Worm (Caenorhabditis elegans) whole organism, L4 larva: ENCODE measurements around the gene aman-2.

ENCODE experiments used
- D1046.2 ChIP-seq: fragments of 200-800 bp; sonication (Bioruptor generic); IDR thresholded peaks from 2 replicates; pipeline ENCODE4 v1.3.6; 2022; ENCODE audit warnings: missing genetic modification characterization, missing compliant biosample characterization
- F37D6.2 ChIP-seq: sonication (generic microtip); optimal IDR thresholded peaks from 2 replicates; lab custom pipeline; 2016; ENCODE audit warnings: mild to moderate bottlenecking, missing genetic modification characterization, missing compliant biosample characterization
- F49E8.2 ChIP-seq: sonication (generic microtip); optimal IDR thresholded peaks from 2 replicates; lab custom pipeline; 2016; ENCODE audit warnings: missing compliant biosample characterization, mild to moderate bottlenecking, missing genetic modification characterization, borderline replicate concordance
- R02D3.7 ChIP-seq: fragments of 150-350 bp; sonication (generic microtip); optimal IDR thresholded peaks from 3 replicates; lab custom pipeline; 2014; ENCODE audit warnings: missing biosample characterization, missing genetic modification characterization
- T26A8.4 ChIP-seq: fragments of 200-800 bp; sonication (Bioruptor generic); IDR thresholded peaks from 2 replicates; pipeline ENCODE4 v1.3.6; 2022; ENCODE audit warnings: missing genetic modification characterization, missing compliant biosample characterization
- Y5F2A.4 ChIP-seq: fragments of 200-800 bp; sonication (Bioruptor generic); optimal IDR thresholded peaks from 2 replicates; lab custom pipeline; 2018; ENCODE audit warnings: mild to moderate bottlenecking, missing genetic modification characterization, missing compliant biosample characterization
- ZK546.5 ChIP-seq, 2 experiments: sonication (generic microtip); optimal IDR thresholded peaks; 2 replicates each; lab custom pipeline; 2017; ENCODE audit warnings: missing biosample characterization in 2 of 2, missing genetic modification characterization in 2 of 2
- ama-1 ChIP-seq: fragments of 150-350 bp; optimal IDR thresholded peaks from 2 replicates; lab custom pipeline; 2014; ENCODE audit warnings: inconsistent platforms, mixed read lengths
- arid-1 ChIP-seq: fragments of 200-800 bp; sonication (Bioruptor generic); conservative IDR thresholded peaks from 2 replicates; pipeline ENCODE4 v1.3.6; 2022; ENCODE audit warnings: missing genetic modification reagents, missing genetic modification characterization, missing compliant biosample characterization
- ceh-28 ChIP-seq: fragments of 150-350 bp; optimal IDR thresholded peaks from 2 replicates; lab custom pipeline; 2014; ENCODE audit warnings: missing biosample characterization, missing genetic modification reagents, missing genetic modification characterization
- ceh-82 ChIP-seq: sonication (generic microtip); optimal IDR thresholded peaks from 2 replicates; lab custom pipeline; 2017; ENCODE audit warnings: missing biosample characterization, missing genetic modification characterization
- daf-16 ChIP-seq, 3 experiments: sonication (generic microtip); optimal IDR thresholded peaks; 2 replicates each; lab custom pipeline; 2016 to 2017; ENCODE audit warnings: missing genetic modification characterization in 3 of 3, missing genetic modification reagents in 3 of 3, mild to moderate bottlenecking in 2 of 3, missing compliant biosample characterization in 2 of 3, missing biosample characterization in 1 of 3, moderate library complexity in 1 of 3
- daf-19 ChIP-seq: fragments of 200-800 bp; sonication (Bioruptor generic); conservative IDR thresholded peaks from 2 replicates; pipeline ENCODE4 v1.3.6; 2022; ENCODE audit warnings: missing genetic modification characterization, missing compliant biosample characterization
- daf-8 ChIP-seq: fragments of 200-800 bp; sonication (Bioruptor generic); IDR thresholded peaks from 2 replicates; pipeline ENCODE4 v1.3.6; 2022; ENCODE audit warnings: missing genetic modification characterization, missing compliant biosample characterization
- dmd-8 ChIP-seq: fragments of 200-800 bp; sonication (Bioruptor generic); IDR thresholded peaks from 2 replicates; pipeline ENCODE4 v1.3.6; 2022; ENCODE audit warnings: missing genetic modification characterization, missing compliant biosample characterization
- dve-1 ChIP-seq: sonication (generic microtip); optimal IDR thresholded peaks from 2 replicates; lab custom pipeline; 2017; ENCODE audit warnings: antibody characterized with exemption, mild to moderate bottlenecking, missing genetic modification characterization, missing compliant biosample characterization; ENCODE audit not compliant: insufficient read depth
- egl-43 ChIP-seq: fragments of 200-800 bp; sonication (Bioruptor generic); IDR thresholded peaks from 2 replicates; pipeline ENCODE4 v1.3.6; 2022; ENCODE audit warnings: missing genetic modification reagents, missing genetic modification characterization, missing compliant biosample characterization
- fkh-10 ChIP-seq: fragments of 150-350 bp; optimal IDR thresholded peaks from 2 replicates; lab custom pipeline; 2014; ENCODE audit warnings: missing biosample characterization, missing genetic modification reagents, missing genetic modification characterization
- hlh-11 ChIP-seq: fragments of 200-800 bp; sonication (Bioruptor generic); optimal IDR thresholded peaks from 2 replicates; lab custom pipeline; 2018; ENCODE audit warnings: mild to moderate bottlenecking, missing genetic modification characterization, missing compliant biosample characterization
- hlh-30 ChIP-seq: sonication (generic microtip); optimal IDR thresholded peaks from 2 replicates; lab custom pipeline; 2017; ENCODE audit warnings: antibody characterized with exemption, mild to moderate bottlenecking, missing genetic modification characterization, missing compliant biosample characterization; ENCODE audit not compliant: insufficient read depth
- hmg-1.1 ChIP-seq: fragments of 200-800 bp; sonication (Bioruptor generic); IDR thresholded peaks from 2 replicates; pipeline ENCODE4 v1.3.6; 2022; ENCODE audit warnings: missing genetic modification reagents, missing genetic modification characterization, missing compliant biosample characterization
- jun-1 ChIP-seq: fragments of 150-350 bp; optimal IDR thresholded peaks from 2 replicates; lab custom pipeline; 2014; ENCODE audit warnings: missing biosample characterization, missing genetic modification reagents, missing genetic modification characterization
- lim-7 ChIP-seq: fragments of 200-800 bp; sonication (Bioruptor generic); IDR thresholded peaks from 2 replicates; pipeline ENCODE4 v1.3.6; 2022; ENCODE audit warnings: missing genetic modification characterization, missing compliant biosample characterization
- lin-13 ChIP-seq: fragments of 150-350 bp; optimal IDR thresholded peaks from 2 replicates; lab custom pipeline; 2014; ENCODE audit warnings: missing biosample characterization, missing genetic modification reagents, missing genetic modification characterization
- lin-39 ChIP-seq: fragments of 150-350 bp; optimal IDR thresholded peaks from 2 replicates; lab custom pipeline; 2014; ENCODE audit warnings: missing biosample characterization, missing genetic modification reagents, missing genetic modification characterization
- lir-3 ChIP-seq: sonication (generic microtip); optimal IDR thresholded peaks from 2 replicates; lab custom pipeline; 2016; ENCODE audit warnings: mild to moderate bottlenecking, missing genetic modification characterization, missing compliant biosample characterization
- lsy-2 ChIP-seq, 2 experiments: fragments of 150-350 bp in 1 of 2; sonication (generic microtip) in 1 of 2; optimal IDR thresholded peaks; 2 replicates each; lab custom pipeline; 2014 to 2017; ENCODE audit warnings: missing biosample characterization in 2 of 2, missing genetic modification characterization in 2 of 2
- mdl-1 ChIP-seq, 2 experiments: fragments of 150-350 bp in 1 of 2; sonication (generic microtip) in 1 of 2; optimal IDR thresholded peaks; 2 replicates each; lab custom pipeline; 2014 to 2017; ENCODE audit warnings: missing biosample characterization in 2 of 2, missing genetic modification characterization in 2 of 2
- mdt-29 ChIP-seq: fragments of 200-800 bp; sonication (Bioruptor generic); IDR thresholded peaks from 2 replicates; pipeline ENCODE4 v1.3.6; 2022; ENCODE audit warnings: missing genetic modification reagents, missing genetic modification characterization, missing compliant biosample characterization
- mep-1 ChIP-seq: fragments of 150-350 bp; sonication (generic microtip); optimal IDR thresholded peaks from 3 replicates; lab custom pipeline; 2014; ENCODE audit warnings: missing biosample characterization, missing genetic modification characterization
- mes-2 ChIP-seq: sonication (generic microtip); optimal IDR thresholded peaks from 2 replicates; lab custom pipeline; 2016; ENCODE audit warnings: missing genotype, mild to moderate bottlenecking, missing genetic modification characterization, missing compliant biosample characterization; ENCODE audit not compliant: poor library complexity, severe bottlenecking
- mxl-3 ChIP-seq: fragments of 200-800 bp; sonication (Bioruptor generic); optimal IDR thresholded peaks from 2 replicates; lab custom pipeline; 2018; ENCODE audit warnings: mild to moderate bottlenecking, missing genetic modification characterization, missing compliant biosample characterization
- nhr-102 ChIP-seq: sonication (generic microtip); optimal IDR thresholded peaks from 2 replicates; lab custom pipeline; 2016; ENCODE audit warnings: mild to moderate bottlenecking, missing genetic modification characterization, moderate library complexity, missing compliant biosample characterization
- nhr-11 ChIP-seq: fragments of 150-350 bp; optimal IDR thresholded peaks from 2 replicates; lab custom pipeline; 2014; ENCODE audit warnings: missing biosample characterization, missing genetic modification characterization
- nhr-28 ChIP-seq: fragments of 150-350 bp; optimal IDR thresholded peaks from 2 replicates; lab custom pipeline; 2014; ENCODE audit warnings: missing biosample characterization, missing genetic modification characterization
- nhr-48 ChIP-seq: sonication (generic microtip); optimal IDR thresholded peaks from 2 replicates; lab custom pipeline; 2016; ENCODE audit warnings: mild to moderate bottlenecking, missing genetic modification characterization, missing compliant biosample characterization
- nhr-77 ChIP-seq: fragments of 150-350 bp; optimal IDR thresholded peaks from 2 replicates; lab custom pipeline; 2014; ENCODE audit warnings: missing biosample characterization, missing genetic modification characterization
- pha-4 ChIP-seq, 2 experiments: fragments of 150-350 bp in 1 of 2; fragments of 200-800 bp in 1 of 2; sonication (Bioruptor generic) in 1 of 2; IDR thresholded peaks in 1 of 2; optimal IDR thresholded peaks in 1 of 2; 2 replicates each; pipeline versions ENCODE4 v1.3.6 to Lab custom; 2014 to 2022; ENCODE audit warnings: missing genetic modification characterization in 2 of 2, missing genetic modification reagents in 2 of 2, missing biosample characterization in 1 of 2, missing compliant biosample characterization in 1 of 2
- rbr-2 ChIP-seq: sonication (generic microtip); optimal IDR thresholded peaks from 2 replicates; lab custom pipeline; 2016; ENCODE audit warnings: missing genotype, missing genetic modification characterization, missing compliant biosample characterization
- saeg-2 ChIP-seq: fragments of 200-800 bp; sonication (Bioruptor generic); IDR thresholded peaks from 2 replicates; pipeline ENCODE4 v1.3.6; 2022; ENCODE audit warnings: missing genetic modification reagents, missing genetic modification characterization, missing compliant biosample characterization
- spr-1 ChIP-seq: sonication (generic microtip); optimal IDR thresholded peaks from 2 replicates; lab custom pipeline; 2016; ENCODE audit warnings: mild to moderate bottlenecking, missing genetic modification characterization, missing compliant biosample characterization
- unc-39 ChIP-seq: sonication (generic microtip); optimal IDR thresholded peaks from 2 replicates; lab custom pipeline; 2017; ENCODE audit warnings: missing biosample characterization, missing genetic modification characterization
- unc-62 ChIP-seq, 3 experiments: fragments of 150-350 bp in 1 of 3; sonication (generic microtip); optimal IDR thresholded peaks in 2 of 3; peaks in 1 of 3; 1 replicate in 1 of 3; 2 replicates in 2 of 3; lab custom pipeline; 2014 to 2017; ENCODE audit warnings: missing biosample characterization in 3 of 3, missing genetic modification characterization in 3 of 3, missing genetic modification reagents in 3 of 3, missing genotype in 1 of 3
- zfp-3 ChIP-seq: fragments of 200-800 bp; sonication (Bioruptor generic); conservative IDR thresholded peaks from 2 replicates; pipeline ENCODE4 v1.3.6; 2022; ENCODE audit warnings: missing genetic modification reagents, missing genetic modification characterization, missing compliant biosample characterization

The aman-2 gene

DNA sequence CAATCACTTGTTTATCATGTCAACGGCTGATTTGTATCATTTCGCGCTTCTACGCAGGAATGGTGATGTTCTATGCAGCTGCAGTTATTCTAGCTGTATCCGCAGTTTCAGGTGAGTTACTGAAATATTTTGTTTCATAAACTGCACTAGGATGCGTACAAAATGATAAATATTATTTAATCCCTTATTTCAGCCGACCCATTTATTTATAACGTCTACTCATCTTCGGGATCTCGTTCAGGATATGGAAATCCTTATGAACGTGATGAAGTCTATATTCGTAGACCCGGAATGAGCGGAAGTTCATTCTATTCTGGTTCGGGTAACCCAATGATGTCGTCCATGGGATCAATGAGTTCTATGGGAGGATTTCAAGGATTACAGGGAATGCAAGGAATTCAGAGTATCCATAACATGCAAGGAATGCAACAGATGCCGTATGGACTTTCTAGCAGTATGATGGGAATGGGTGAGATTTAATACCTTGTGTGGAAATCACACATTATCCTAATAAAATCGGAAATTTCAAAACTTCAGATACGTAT is 3.9 kb downstream of the aman-2 start, which contains the start of gene F58H1.2:
TSS of gene F58H1.2 (plus strand) at position 51 of the 545 bp plus-strand sequence.
- TF ChIP-seq lim-7 (GFP tag; lab: Robert Waterston, UW), result no peak
- peak in 1 of 2 experiments; percentile 93 for TF ChIP-seq unc-62 (GFP tag; optimal IDR thresholded peaks at IDR 0.05 in 1 of 2; lab: Kevin White, UChicago)
- TF ChIP-seq unc-62 (tag; optimal IDR thresholded peaks at IDR 0.05; lab: Kevin White, UChicago), result no peak

- no peak for TF ChIP-seq lin-39 (tag; lab: Kevin White, UChicago)
- no peak for TF ChIP-seq F49E8.2
- TF ChIP-seq dmd-8, result no peak
- TF ChIP-seq daf-8, result no peak
- no peak for TF ChIP-seq hlh-11
- no peak for TF ChIP-seq D1046.2
- no peak for TF ChIP-seq hmg-1.1 (GFP tag; lab: Robert Waterston, UW)
- no peak for TF ChIP-seq ceh-82
These were observed 5.7 kb downstream of the aman-2 start, which contains the start of gene osm-6 for ce11 chrV:11927346-11927745. TSS of gene osm-6 (minus strand) at chrV:11927446.

DNA sequence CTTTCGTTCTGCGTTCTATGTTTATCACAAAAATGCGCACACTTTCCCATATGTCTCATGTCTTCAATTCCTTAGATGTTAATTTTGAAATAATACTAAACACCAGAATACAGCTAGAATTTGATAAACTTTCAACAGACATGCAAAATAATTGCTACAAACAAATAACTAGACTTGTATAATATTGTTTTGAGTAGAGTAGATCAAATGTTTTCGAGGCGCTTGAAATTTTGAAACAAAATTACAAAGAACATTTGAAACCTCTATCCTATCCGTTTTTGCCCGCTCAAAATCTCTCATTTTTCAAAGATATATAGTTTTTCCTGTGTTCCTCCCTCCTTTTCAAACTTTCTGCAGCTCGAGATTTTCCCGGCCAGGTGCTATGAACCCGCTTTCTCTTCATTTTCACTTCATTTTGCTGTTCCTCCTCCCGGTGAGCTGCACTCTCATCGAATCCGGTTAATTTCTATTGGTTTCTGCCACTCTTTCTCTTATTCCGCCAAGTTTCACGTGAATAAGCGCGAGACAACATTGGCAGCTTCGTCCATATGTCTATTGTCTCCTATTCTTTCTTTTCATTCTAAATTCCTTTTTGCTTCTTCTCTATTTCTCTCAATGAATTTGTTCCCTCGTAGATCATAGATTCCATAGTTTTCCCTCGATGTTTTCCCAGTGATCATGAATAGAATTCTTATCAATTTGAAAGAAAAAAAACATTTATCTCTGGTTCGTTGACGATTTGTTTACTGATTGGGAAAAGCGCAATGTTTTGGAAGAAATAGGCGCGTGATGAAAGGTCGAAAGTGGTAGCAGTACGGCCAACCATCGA is 11.1 kb downstream of the aman-2 start:
- no peak for TF ChIP-seq lin-13
- TF ChIP-seq R02D3.7 (tag; lab: Kevin White, UChicago), result no peak
- TF ChIP-seq arid-1, result no peak
- TF ChIP-seq ceh-28 (tag; lab: Kevin White, UChicago), result no peak
- no peak for TF ChIP-seq daf-19
- no peak for TF ChIP-seq ZK546.5 (tag; optimal IDR thresholded peaks at IDR 0.05; lab: Kevin White, UChicago)
- peak; percentile 78 for TF ChIP-seq hlh-11
- TF ChIP-seq nhr-11, result peak; percentile 62
- TF ChIP-seq F37D6.2 (tag; lab: Kevin White, UChicago), result no peak
- TF ChIP-seq nhr-102 (tag; lab: Kevin White, UChicago), result no peak
- no peak for TF ChIP-seq egl-43 (GFP tag; lab: Robert Waterston, UW)
- TF ChIP-seq dve-1, result peak; percentile 80
- peak in 1 of 2 experiments; percentile 60 for TF ChIP-seq mdl-1 (tag; optimal IDR thresholded peaks at IDR 0.05; lab: Kevin White, UChicago)
- TF ChIP-seq hlh-30 (tag; lab: Kevin White, UChicago), result peak; percentile 80
- TF ChIP-seq mep-1, result peak; percentile 21
- TF ChIP-seq daf-16 (GFP tag; optimal IDR thresholded peaks at IDR 0.05; lab: Kevin White, UChicago), result peak in 1 of 2 experiments; percentile 72
- TF ChIP-seq daf-16 (tag; optimal IDR thresholded peaks at IDR 0.05; lab: Kevin White, UChicago), result peak; percentile 96
- no peak for TF ChIP-seq Y5F2A.4 (GFP tag; lab: Kevin White, UChicago)
- peak; percentile 37 for TF ChIP-seq mxl-3
- no peak for TF ChIP-seq lir-3 (tag; lab: Kevin White, UChicago)
- TF ChIP-seq spr-1 (tag; lab: Kevin White, UChicago), result no peak
- no peak for TF ChIP-seq rbr-2 (tag; lab: Kevin White, UChicago)
- TF ChIP-seq unc-62 (GFP tag; optimal IDR thresholded peaks at IDR 0.05 in 1 of 2; lab: Kevin White, UChicago), result peak in 1 of 2 experiments; percentile 36
- TF ChIP-seq unc-62 (tag; optimal IDR thresholded peaks at IDR 0.05; lab: Kevin White, UChicago), result no peak
- TF ChIP-seq T26A8.4 (GFP tag; lab: Robert Waterston, UW), result no peak
- no peak for TF ChIP-seq lsy-2 (tag; optimal IDR thresholded peaks at IDR 0.05; lab: Kevin White, UChicago)
- no peak for TF ChIP-seq pha-4 (GFP tag; IDR thresholded peaks at IDR 0.05; lab: Robert Waterston, UW)
- no peak for TF ChIP-seq pha-4 (tag; optimal IDR thresholded peaks at IDR 0.05; lab: Kevin White, UChicago)
- no peak for TF ChIP-seq fkh-10 (GFP tag; lab: Kevin White, UChicago)
- peak; percentile 66 for TF ChIP-seq ama-1 (lab: Kevin White, UChicago)
- no peak for TF ChIP-seq jun-1 (tag; lab: Kevin White, UChicago)
- peak; percentile 55 for TF ChIP-seq nhr-77
- no peak for TF ChIP-seq unc-39 (tag; lab: Kevin White, UChicago)
- TF ChIP-seq zfp-3 (GFP tag; lab: Robert Waterston, UW), result no peak
- TF ChIP-seq saeg-2 (GFP tag; lab: Robert Waterston, UW), result no peak
- TF ChIP-seq mdt-29 (GFP tag; lab: Robert Waterston, UW), result no peak
- TF ChIP-seq mes-2, result no peak
- no peak for TF ChIP-seq nhr-48
- peak; percentile 71 for TF ChIP-seq nhr-28 (tag; lab: Kevin White, UChicago)
